Fruit fly (Drosophila melanogaster): ENCODE data around the gene mdy.

The mdy gene

DNA sequence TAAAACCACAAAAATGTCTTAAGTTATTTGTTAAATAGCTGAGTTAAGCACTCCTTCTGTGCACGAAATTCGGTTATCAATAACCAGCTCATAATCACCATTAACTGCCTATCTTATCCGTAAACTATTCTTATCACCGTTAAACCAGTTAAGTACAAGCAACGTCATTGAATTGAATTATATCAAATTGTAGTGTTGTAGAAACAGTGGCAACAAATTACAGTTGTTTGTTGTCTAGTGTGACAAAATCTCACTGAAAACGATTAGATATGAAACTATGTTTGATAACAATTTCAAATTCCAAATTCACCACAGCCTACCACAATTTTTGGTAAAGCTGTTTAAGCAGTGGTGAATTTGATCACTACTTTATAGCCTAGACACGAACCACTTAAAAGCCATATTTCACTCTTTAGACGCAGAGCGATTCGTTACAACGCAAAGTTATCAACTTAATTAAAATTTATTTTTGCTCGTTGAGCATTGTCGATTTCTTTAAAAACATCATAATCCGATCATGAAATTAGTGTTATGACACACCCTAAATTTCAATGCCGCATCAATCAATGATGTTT, 14.8 kb upstream of the mdy start (continued):
- TF ChIP-seq pita (GFP tag; optimal IDR thresholded peaks at IDR 0.05) (peak; percentile 44), CG9609 (GFP tag; optimal IDR thresholded peaks at IDR 0.05) (no peak), tx (GFP tag; optimal IDR thresholded peaks at IDR 0.05) (no peak), CG8478 (optimal IDR thresholded peaks at IDR 0.05) (no peak), pan (optimal IDR thresholded peaks at IDR 0.05) (no peak), pan (GFP tag; optimal IDR thresholded peaks at IDR 0.05 in 1 of 2, IDR thresholded peaks at IDR 0.05 in 1 of 2) (no peak), CG8089 (GFP tag; optimal IDR thresholded peaks at IDR 0.05) (no peak), CG11456 (GFP tag; IDR thresholded peaks at IDR 0.05) (no peak), CG15011 (GFP tag; optimal IDR thresholded peaks at IDR 0.05) (no peak), pros (GFP tag; optimal IDR thresholded peaks at IDR 0.05) (no peak), Mad (GFP tag; optimal IDR thresholded peaks at IDR 0.05) (no peak), CG13123 (GFP tag; optimal IDR thresholded peaks at IDR 0.05) (no peak), ken (GFP tag; IDR thresholded peaks at IDR 0.05) (no peak), CTCF (GFP tag; optimal IDR thresholded peaks at IDR 0.05) (peak; percentile 54), cato (GFP tag; optimal IDR thresholded peaks at IDR 0.05; ENCODE audit: borderline replicate concordance) (no peak), CG14441 (GFP tag; IDR thresholded peaks at IDR 0.05) (no peak), Bgb (GFP tag; IDR thresholded peaks at IDR 0.05; ENCODE audit: partially characterized antibody) (no peak), oc (tag; optimal IDR thresholded peaks at IDR 0.05) (no peak), CG18476 (GFP tag; optimal IDR thresholded peaks at IDR 0.05) (no peak), CG18011 (GFP tag; optimal IDR thresholded peaks at IDR 0.05) (no peak), ac (GFP tag; optimal IDR thresholded peaks at IDR 0.05) (no peak), HmgZ (tag; optimal IDR thresholded peaks at IDR 0.05) (peak; percentile 4), CG18599 (GFP tag; optimal IDR thresholded peaks at IDR 0.05) (peak; percentile 6), prd (optimal IDR thresholded peaks at IDR 0.05) (no peak), prd (GFP tag; IDR thresholded peaks at IDR 0.05) (no peak), Six4 (GFP tag; optimal IDR thresholded peaks at IDR 0.05) (no peak), CG6813 (GFP tag; optimal IDR thresholded peaks at IDR 0.05) (no peak), org-1 (GFP tag; optimal IDR thresholded peaks at IDR 0.05) (no peak), maf-S (GFP tag; optimal IDR thresholded peaks at IDR 0.05) (no peak), Vsx1 (GFP tag; optimal IDR thresholded peaks at IDR 0.05) (no peak), odd (GFP tag; optimal IDR thresholded peaks at IDR 0.05) (peak; percentile 33), row (GFP tag; IDR thresholded peaks at IDR 0.05) (peak; percentile 9; the same call in 1 of the 3 replicates), E2f2 (GFP tag; IDR thresholded peaks at IDR 0.05) (peak; percentile 78), Mes4 (GFP tag; optimal IDR thresholded peaks at IDR 0.05) (no peak), CG10654 (GFP tag; optimal IDR thresholded peaks at IDR 0.05) (no peak), CG2712 (tag; optimal IDR thresholded peaks at IDR 0.05) (no peak), CG5180 (GFP tag; optimal IDR thresholded peaks at IDR 0.05) (no peak), kni (GFP tag; optimal IDR thresholded peaks at IDR 0.05) (no peak), so (GFP tag; IDR thresholded peaks at IDR 0.05) (no peak), Nf-YA (GFP tag; IDR thresholded peaks at IDR 0.05) (no peak), pho (GFP tag; optimal IDR thresholded peaks at IDR 0.05) (no peak), wek (GFP tag; optimal IDR thresholded peaks at IDR 0.05) (no peak), CG4282 (GFP tag; optimal IDR thresholded peaks at IDR 0.05) (no peak), CG34376 (GFP tag; optimal IDR thresholded peaks at IDR 0.05) (peak; percentile 78), gt (GFP tag; IDR thresholded peaks at IDR 0.05) (no peak), CG1024 (GFP tag; IDR thresholded peaks at IDR 0.05) (no peak), slou (GFP tag; optimal IDR thresholded peaks at IDR 0.05) (no peak), fd3F (GFP tag; optimal IDR thresholded peaks at IDR 0.05) (no peak), bbx (GFP tag; IDR thresholded peaks at IDR 0.05; ENCODE audit: partially characterized antibody) (no peak), CG32767 (GFP tag; IDR thresholded peaks at IDR 0.05) (no peak), CG2116 (GFP tag; optimal IDR thresholded peaks at IDR 0.05) (no peak), CG4854 (GFP tag; optimal IDR thresholded peaks at IDR 0.05) (no peak), ssp (GFP tag; IDR thresholded peaks at IDR 0.05) (no peak)
